Worm (Caenorhabditis elegans): Measurements from ENCODE around the gene srlf-22.

DNA sequence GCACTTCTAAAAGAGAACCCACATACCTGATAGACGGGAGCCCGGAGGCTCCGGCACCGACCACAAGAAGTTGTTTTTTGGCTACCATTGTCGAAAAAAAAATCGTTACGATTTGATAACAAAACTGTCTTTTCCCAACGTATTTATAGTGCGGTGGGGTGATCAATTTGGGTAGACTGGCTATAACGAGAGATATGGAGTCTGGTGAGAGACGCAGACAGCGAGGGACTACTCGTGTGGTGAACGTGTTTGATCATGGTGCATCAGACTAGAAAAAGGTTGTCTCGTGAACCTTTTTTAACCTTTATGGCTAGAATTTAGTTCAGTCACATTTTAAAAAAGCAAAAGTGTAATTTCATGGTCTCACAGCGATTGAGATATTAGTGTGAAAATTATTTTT lies 12.5 kb downstream of the srlf-22 start, which contains the start of gene fmo-5:
- TF ChIP-seq ccch-3 (GFP tag; optimal IDR thresholded peaks at IDR 0.05) = no peak
- TF ChIP-seq madf-8 (GFP tag; conservative IDR thresholded peaks at IDR 0.05) = no peak
- TF ChIP-seq tlf-1 (GFP tag; optimal IDR thresholded peaks at IDR 0.05) = no peak
- no peak for TF ChIP-seq ceh-100 (GFP tag; IDR thresholded peaks at IDR 0.05)
- no peak for TF ChIP-seq Y53F4B.3 (GFP tag; IDR thresholded peaks at IDR 0.05)
- no peak for TF ChIP-seq akir-1 (GFP tag; optimal IDR thresholded peaks at IDR 0.05)
- no peak for TF ChIP-seq somi-1 (GFP tag; optimal IDR thresholded peaks at IDR 0.05)
- TF ChIP-seq Y79H2A.3 (GFP tag; conservative IDR thresholded peaks at IDR 0.05) = no peak
- TF ChIP-seq zim-3 (tag; optimal IDR thresholded peaks at IDR 0.05) = no peak
